Fruit fly (Drosophila melanogaster): ENCODE measurements around the gene DIP-iota.

dm6 chr2L:6612477-6613004 lies 9.0 kb downstream of the DIP-iota start:
- TF ChIP-seq CG16779 (tag; optimal IDR thresholded peaks at IDR 0.05), result peak; percentile 100
- TF ChIP-seq Eip75B (GFP tag; optimal IDR thresholded peaks at IDR 0.05), result peak; percentile 100
- peak; percentile 100 for TF ChIP-seq CG6163 (GFP tag; IDR thresholded peaks at IDR 0.05)
- TF ChIP-seq CG3919 (GFP tag; optimal IDR thresholded peaks at IDR 0.05), result peak; percentile 100
- peak; percentile 100 for TF ChIP-seq vri (GFP tag; optimal IDR thresholded peaks at IDR 0.05)
- TF ChIP-seq OdsH (GFP tag; optimal IDR thresholded peaks at IDR 0.05), result peak; percentile 100
- peak; percentile 100 for TF ChIP-seq topi (GFP tag; optimal IDR thresholded peaks at IDR 0.05)
- TF ChIP-seq CG3032 (tag; optimal IDR thresholded peaks at IDR 0.05), result peak; percentile 100
- peak; percentile 100 for TF ChIP-seq Met (GFP tag; optimal IDR thresholded peaks at IDR 0.05)
- TF ChIP-seq Hr39 (GFP tag; optimal IDR thresholded peaks at IDR 0.05), result peak; percentile 100
- peak; percentile 100 for TF ChIP-seq Smox (GFP tag; optimal IDR thresholded peaks at IDR 0.05)
- TF ChIP-seq fd59A (GFP tag; optimal IDR thresholded peaks at IDR 0.05), result peak; percentile 100
- TF ChIP-seq CG34406 (GFP tag; optimal IDR thresholded peaks at IDR 0.05), result peak; percentile 100
- peak; percentile 100 for TF ChIP-seq CG6854 (GFP tag; optimal IDR thresholded peaks at IDR 0.05)

Data from whole organism, prepupa.